Worm (Caenorhabditis elegans) whole organism, young adult: ENCODE results near the gene ska-3.

Experiments
- B0019.2 ChIP-seq: fragments of 200-800 bp; sonication (Bioruptor generic); conservative IDR thresholded peaks from 2 replicates; pipeline ENCODE4 v1.3.6; 2022; ENCODE audit warnings: missing genetic modification reagents, missing genetic modification characterization, missing compliant biosample characterization
- B0035.1 ChIP-seq: sonication (generic microtip); optimal IDR thresholded peaks from 2 replicates; lab custom pipeline; 2016; ENCODE audit warnings: missing genetic modification characterization, mild to moderate bottlenecking, missing compliant biosample characterization, missing genotype, missing genetic modification reagents
- C17E4.6 ChIP-seq: fragments of 200-800 bp; sonication (Bioruptor generic); IDR thresholded peaks from 2 replicates; pipeline ENCODE4 v1.3.6; 2022; ENCODE audit warnings: missing genetic modification reagents, missing genetic modification characterization, missing compliant biosample characterization
- D2030.7 ChIP-seq: fragments of 200-800 bp; sonication (Bioruptor generic); IDR thresholded peaks from 2 replicates; pipeline ENCODE4 v1.3.6; 2022; ENCODE audit warnings: missing genetic modification reagents, missing genetic modification characterization, missing compliant biosample characterization
- F39B2.1 ChIP-seq: fragments of 200-800 bp; sonication (Bioruptor generic); IDR thresholded peaks from 2 replicates; pipeline ENCODE4 v1.3.6; 2022; ENCODE audit warnings: missing genetic modification reagents, missing genetic modification characterization, missing compliant biosample characterization
- F52B5.7 ChIP-seq: sonication (generic microtip); optimal IDR thresholded peaks from 2 replicates; lab custom pipeline; 2016; ENCODE audit warnings: mild to moderate bottlenecking, missing genetic modification characterization, missing compliant biosample characterization
- K12H6.12 ChIP-seq: fragments of 200-800 bp; sonication (Bioruptor generic); optimal IDR thresholded peaks from 2 replicates; lab custom pipeline; 2018; ENCODE audit warnings: mild to moderate bottlenecking, missing genetic modification characterization, missing compliant biosample characterization
- Y53G8AR.9 ChIP-seq: fragments of 200-800 bp; sonication (Bioruptor generic); conservative IDR thresholded peaks from 2 replicates; pipeline ENCODE4 v1.3.6; 2022; ENCODE audit warnings: missing genetic modification reagents, missing genetic modification characterization, missing compliant biosample characterization
- Y95B8A.8 ChIP-seq: fragments of 200-800 bp; sonication (Bioruptor generic); IDR thresholded peaks from 2 replicates; pipeline ENCODE4 v1.3.6; 2022; ENCODE audit warnings: missing genetic modification reagents, missing genetic modification characterization, missing compliant biosample characterization
- aptf-2 ChIP-seq: fragments of 200-800 bp; sonication (Bioruptor generic); conservative IDR thresholded peaks from 2 replicates; pipeline ENCODE4 v1.3.6; 2022; ENCODE audit warnings: missing genetic modification reagents, missing genetic modification characterization, missing compliant biosample characterization
- attf-3 ChIP-seq: fragments of 200-800 bp; sonication (Bioruptor generic); conservative IDR thresholded peaks from 2 replicates; pipeline ENCODE4 v1.3.6; 2022; ENCODE audit warnings: missing genetic modification reagents, missing genetic modification characterization, missing compliant biosample characterization
- attf-6 ChIP-seq: fragments of 200-800 bp; sonication (Bioruptor generic); IDR thresholded peaks from 2 replicates; pipeline ENCODE4 v1.3.6; 2022; ENCODE audit warnings: missing genetic modification reagents, missing genetic modification characterization, missing compliant biosample characterization
- ccch-3 ChIP-seq: fragments of 200-800 bp; sonication (Bioruptor generic); optimal IDR thresholded peaks from 2 replicates; lab custom pipeline; 2018; ENCODE audit warnings: mild to moderate bottlenecking, missing genetic modification characterization, missing compliant biosample characterization
- cebp-2 ChIP-seq: fragments of 200-800 bp; sonication (Bioruptor generic); IDR thresholded peaks from 2 replicates; pipeline ENCODE4 v1.3.6; 2022; ENCODE audit warnings: missing genetic modification characterization, missing compliant biosample characterization
- ceh-91 ChIP-seq: fragments of 200-800 bp; sonication (Bioruptor generic); IDR thresholded peaks from 2 replicates; pipeline ENCODE4 v1.3.6; 2022; ENCODE audit warnings: missing genetic modification reagents, missing genetic modification characterization, missing compliant biosample characterization
- die-1 ChIP-seq: sonication (generic microtip); optimal IDR thresholded peaks from 2 replicates; lab custom pipeline; 2016; ENCODE audit warnings: missing genotype, mild to moderate bottlenecking, missing genetic modification characterization, missing compliant biosample characterization
- dox-1 ChIP-seq: fragments of 200-800 bp; sonication (Bioruptor generic); IDR thresholded peaks from 2 replicates; pipeline ENCODE4 v1.3.6; 2022; ENCODE audit warnings: missing genetic modification reagents, missing genetic modification characterization, missing compliant biosample characterization
- efl-1 ChIP-seq: fragments of 150-350 bp; optimal IDR thresholded peaks from 2 replicates; lab custom pipeline; 2014; ENCODE audit warnings: missing biosample characterization, missing genetic modification reagents, missing genetic modification characterization
- ekl-4 ChIP-seq: fragments of 200-800 bp; sonication (Bioruptor generic); IDR thresholded peaks from 2 replicates; pipeline ENCODE4 v1.3.6; 2022; ENCODE audit warnings: missing genetic modification reagents, missing genetic modification characterization, missing compliant biosample characterization
- gei-17 ChIP-seq: fragments of 200-800 bp; sonication (Bioruptor generic); optimal IDR thresholded peaks from 2 replicates; lab custom pipeline; 2018; ENCODE audit warnings: mild to moderate bottlenecking, missing genetic modification characterization, missing compliant biosample characterization
- him-1 ChIP-seq: sonication (generic microtip); optimal IDR thresholded peaks from 2 replicates; lab custom pipeline; 2016; ENCODE audit warnings: missing genotype, missing genetic modification reagents, missing genetic modification characterization, missing compliant biosample characterization
- hrde-1 ChIP-seq: sonication (generic microtip); optimal IDR thresholded peaks from 2 replicates; lab custom pipeline; 2016; ENCODE audit warnings: missing genetic modification characterization, mild to moderate bottlenecking, missing compliant biosample characterization, moderate library complexity, missing genotype, missing genetic modification reagents, borderline replicate concordance
- lin-26 ChIP-seq: fragments of 200-800 bp; sonication (Bioruptor generic); IDR thresholded peaks from 2 replicates; pipeline ENCODE4 v1.3.6; 2022; ENCODE audit warnings: missing genetic modification reagents, missing genetic modification characterization, missing compliant biosample characterization
- lin-54 ChIP-seq: fragments of 200-800 bp; sonication (Bioruptor generic); optimal IDR thresholded peaks from 2 replicates; lab custom pipeline; 2018; ENCODE audit warnings: mild to moderate bottlenecking, missing genetic modification characterization, missing compliant biosample characterization
- lsy-27 ChIP-seq: sonication (generic microtip); optimal IDR thresholded peaks from 2 replicates; lab custom pipeline; 2017; ENCODE audit warnings: missing genetic modification characterization, mild to moderate bottlenecking, missing compliant biosample characterization, antibody characterized with exemption, missing genotype, borderline replicate concordance; ENCODE audit not compliant: insufficient read depth
- madf-3 ChIP-seq: fragments of 200-800 bp; sonication (Bioruptor generic); IDR thresholded peaks from 2 replicates; pipeline ENCODE4 v1.3.6; 2022; ENCODE audit warnings: missing genetic modification reagents, missing genetic modification characterization, missing compliant biosample characterization
- madf-6 ChIP-seq: fragments of 200-800 bp; sonication (Bioruptor generic); IDR thresholded peaks from 2 replicates; pipeline ENCODE4 v1.3.6; 2022; ENCODE audit warnings: missing genetic modification reagents, missing genetic modification characterization, missing compliant biosample characterization
- madf-8 ChIP-seq: fragments of 200-800 bp; sonication (Bioruptor generic); conservative IDR thresholded peaks from 2 replicates; pipeline ENCODE4 v1.3.6; 2022; ENCODE audit warnings: missing genetic modification reagents, missing genetic modification characterization, missing compliant biosample characterization
- mxl-1 ChIP-seq: sonication (generic microtip); optimal IDR thresholded peaks from 2 replicates; lab custom pipeline; 2016; ENCODE audit warnings: missing genetic modification characterization, missing compliant biosample characterization
- nhr-179 ChIP-seq: sonication (generic microtip); optimal IDR thresholded peaks from 2 replicates; lab custom pipeline; 2016; ENCODE audit warnings: mild to moderate bottlenecking, missing genetic modification characterization, missing compliant biosample characterization
- nhr-27 ChIP-seq: fragments of 200-800 bp; sonication (Bioruptor generic); optimal IDR thresholded peaks from 2 replicates; lab custom pipeline; 2018; ENCODE audit warnings: mild to moderate bottlenecking, missing genetic modification characterization, moderate library complexity, missing compliant biosample characterization
- pbrm-1 ChIP-seq: fragments of 200-800 bp; sonication (Bioruptor generic); IDR thresholded peaks from 2 replicates; pipeline ENCODE4 v1.3.6; 2022; ENCODE audit warnings: missing genetic modification reagents, missing genetic modification characterization, missing compliant biosample characterization
- rcor-1 ChIP-seq: fragments of 200-800 bp; sonication (Bioruptor generic); IDR thresholded peaks from 2 replicates; pipeline ENCODE4 v1.3.6; 2022; ENCODE audit warnings: missing genetic modification reagents, missing genetic modification characterization, missing compliant biosample characterization
- rec-8 ChIP-seq, 2 experiments: sonication (generic microtip); optimal IDR thresholded peaks; 2 replicates each; lab custom pipeline; 2016; ENCODE audit warnings: mild to moderate bottlenecking in 2 of 2, missing genetic modification characterization in 2 of 2, missing genetic modification reagents in 2 of 2, missing genotype in 2 of 2, missing biosample characterization in 1 of 2, missing compliant biosample characterization in 1 of 2, moderate library complexity in 1 of 2
- sea-2 ChIP-seq: fragments of 200-800 bp; sonication (Bioruptor generic); IDR thresholded peaks from 2 replicates; pipeline ENCODE4 v1.3.6; 2022; ENCODE audit warnings: missing genetic modification characterization, missing compliant biosample characterization
- snpc-1.3 ChIP-seq: sonication (generic microtip); optimal IDR thresholded peaks from 2 replicates; lab custom pipeline; 2017; ENCODE audit warnings: missing genetic modification characterization, mild to moderate bottlenecking, missing compliant biosample characterization, antibody characterized with exemption, moderate library complexity, missing genotype, missing genetic modification reagents; ENCODE audit not compliant: insufficient read depth
- snpc-3.4 ChIP-seq: sonication (generic microtip); optimal IDR thresholded peaks from 2 replicates; lab custom pipeline; 2017; ENCODE audit warnings: missing genetic modification characterization, mild to moderate bottlenecking, missing compliant biosample characterization, antibody characterized with exemption, moderate library complexity, missing genotype, missing genetic modification reagents
- snpc-4 ChIP-seq, 5 experiments: fragments of 150-350 bp in 1 of 5; sonication (generic microtip) in 4 of 5; optimal IDR thresholded peaks; 2 replicates each; lab custom pipeline; 2014 to 2018; ENCODE audit warnings: missing genetic modification characterization in 5 of 5, missing biosample characterization in 3 of 5, antibody characterized with exemption in 2 of 5, mild to moderate bottlenecking in 2 of 5, missing compliant biosample characterization in 2 of 5, missing genotype in 2 of 5, moderate library complexity in 2 of 5, missing genetic modification reagents in 1 of 5
- somi-1 ChIP-seq: fragments of 200-800 bp; sonication (Bioruptor generic); optimal IDR thresholded peaks from 2 replicates; lab custom pipeline; 2018; ENCODE audit warnings: mild to moderate bottlenecking, missing genetic modification characterization, missing compliant biosample characterization
- tbx-9 ChIP-seq: sonication (generic microtip); optimal IDR thresholded peaks from 2 replicates; lab custom pipeline; 2016; ENCODE audit warnings: borderline replicate concordance, missing genetic modification characterization, inconsistent platforms, missing compliant biosample characterization
- tlf-1 ChIP-seq: fragments of 200-800 bp; sonication (Bioruptor generic); optimal IDR thresholded peaks from 2 replicates; lab custom pipeline; 2018; ENCODE audit warnings: mild to moderate bottlenecking, missing genetic modification characterization, missing compliant biosample characterization
- xnd-1 ChIP-seq: sonication (generic microtip); optimal IDR thresholded peaks from 2 replicates; lab custom pipeline; 2016; ENCODE audit warnings: missing genotype, missing genetic modification reagents, missing genetic modification characterization, missing compliant biosample characterization
- ztf-22 ChIP-seq: fragments of 200-800 bp; sonication (Bioruptor generic); optimal IDR thresholded peaks from 2 replicates; lab custom pipeline; 2018; ENCODE audit warnings: mild to moderate bottlenecking, missing genetic modification characterization, moderate library complexity, missing compliant biosample characterization

Gene ska-3

ce11 chrIII:5721488-5721887 is 42.7 kb upstream of the ska-3 start:
- TF ChIP-seq attf-3 (GFP tag; lab: Robert Waterston, UW) (no peak), ccch-3 (GFP tag; lab: Kevin White, UChicago) (no peak), mxl-1 (tag; lab: Kevin White, UChicago) (no peak), tlf-1 (GFP tag; lab: Kevin White, UChicago) (no peak), him-1 (tag; lab: Kevin White, UChicago) (no peak), efl-1 (GFP tag; lab: Kevin White, UChicago) (no peak), pbrm-1 (no peak), F52B5.7 (tag; lab: Kevin White, UChicago) (no peak)

- no peak for TF ChIP-seq ztf-22 (GFP tag; lab: Kevin White, UChicago)
- no peak for TF ChIP-seq Y53G8AR.9 (GFP tag; lab: Robert Waterston, UW)
- TF ChIP-seq xnd-1 (tag; lab: Kevin White, UChicago) = no peak
- TF ChIP-seq ekl-4 (GFP tag; lab: Robert Waterston, UW) = no peak
- TF ChIP-seq gei-17 (GFP tag; lab: Kevin White, UChicago) = no peak
- no peak for TF ChIP-seq tbx-9 (tag; lab: Kevin White, UChicago)
- no peak for TF ChIP-seq C17E4.6
- no peak for TF ChIP-seq nhr-27 (tag; lab: Kevin White, UChicago)
- TF ChIP-seq nhr-179 = no peak
- no peak for TF ChIP-seq snpc-1.3 (tag; lab: Kevin White, UChicago)
- no peak for TF ChIP-seq somi-1 (GFP tag; lab: Kevin White, UChicago)
- TF ChIP-seq snpc-4 (GFP tag; optimal IDR thresholded peaks at IDR 0.05; lab: Kevin White, UChicago) = no peak
- no peak for TF ChIP-seq snpc-4 (tag; optimal IDR thresholded peaks at IDR 0.05; lab: Kevin White, UChicago)
- no peak for TF ChIP-seq F39B2.1 (GFP tag; lab: Robert Waterston, UW)
- no peak for TF ChIP-seq aptf-2 (GFP tag; lab: Robert Waterston, UW)
- no peak for TF ChIP-seq attf-6 (GFP tag; lab: Robert Waterston, UW)
- TF ChIP-seq B0019.2 (GFP tag; lab: Robert Waterston, UW) = no peak
- TF ChIP-seq madf-8 (GFP tag; lab: Robert Waterston, UW) = no peak
- no peak for TF ChIP-seq lsy-27 (tag; lab: Kevin White, UChicago)
- TF ChIP-seq, all 124 proteins: peak for 0
These were observed 41.6 kb upstream of the ska-3 start for ce11 chrIII:5720266-5721019.

ce11 chrIII:5719832-5720194 is 41.0 kb upstream of the ska-3 start:
- no peak for TF ChIP-seq dox-1
- no peak for TF ChIP-seq K12H6.12
- TF ChIP-seq ceh-91 (GFP tag; lab: Robert Waterston, UW) = peak; percentile 39; the same call in 1 of the 2 replicates
- no peak for TF ChIP-seq Y95B8A.8 (GFP tag; lab: Robert Waterston, UW)
- TF ChIP-seq lin-54 (GFP tag; lab: Kevin White, UChicago) = peak; percentile 98
- 0 out of 2 replicates have a peak, but pooled peaks have one; percentile 17 for TF ChIP-seq madf-3 (GFP tag; lab: Robert Waterston, UW)
- TF ChIP-seq rcor-1 (GFP tag; lab: Robert Waterston, UW) = peak; percentile 42; the same call in 1 of the 2 replicates
- peak; percentile 87 for TF ChIP-seq madf-6 (GFP tag; lab: Robert Waterston, UW)
- no peak for TF ChIP-seq B0035.1 (tag; lab: Kevin White, UChicago)
- TF ChIP-seq xnd-1 (tag; lab: Kevin White, UChicago) = peak; percentile 76
- no peak for TF ChIP-seq attf-6 (GFP tag; lab: Robert Waterston, UW)
- TF ChIP-seq rec-8 (tag; optimal IDR thresholded peaks at IDR 0.05; lab: Kevin White, UChicago) = no peak
- no peak for TF ChIP-seq snpc-3.4 (tag; lab: Kevin White, UChicago)
- TF ChIP-seq die-1 = no peak
- no peak for TF ChIP-seq gei-17 (GFP tag; lab: Kevin White, UChicago)
- TF ChIP-seq lin-26 (GFP tag; lab: Robert Waterston, UW) = no peak
- peak; percentile 49; the same call in 1 of the 2 replicates for TF ChIP-seq D2030.7 (GFP tag; lab: Robert Waterston, UW)
- TF ChIP-seq mxl-1 (tag; lab: Kevin White, UChicago) = no peak
- TF ChIP-seq hrde-1 (tag; lab: Kevin White, UChicago) = no peak
- peak; percentile 69 for TF ChIP-seq madf-8 (GFP tag; lab: Robert Waterston, UW)
- no peak for TF ChIP-seq cebp-2
- no peak for TF ChIP-seq sea-2 (GFP tag; lab: Robert Waterston, UW)
